Worm (Caenorhabditis elegans): ENCODE results near the gene C06A1.6.

DNA sequence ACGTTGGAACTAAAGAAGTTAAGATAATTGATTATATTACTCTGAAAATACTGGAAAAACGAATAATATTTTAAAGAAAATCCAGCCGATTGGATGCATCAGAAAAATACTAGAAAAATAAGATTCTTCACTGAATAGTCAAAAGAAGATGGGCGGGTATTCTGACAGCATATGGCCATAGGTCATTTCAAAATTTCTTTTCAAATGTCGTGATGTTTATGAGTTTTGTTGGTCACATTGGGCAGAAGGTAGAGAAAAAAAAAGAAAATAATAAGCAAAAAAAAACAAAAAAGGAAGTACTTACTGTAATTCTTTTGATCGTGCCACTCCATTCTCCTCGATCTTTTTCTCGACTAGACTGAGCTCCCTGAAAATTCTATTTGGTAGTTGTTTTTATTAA is 40.9 kb downstream of the C06A1.6 start, which contains the start of gene F59B10.5:
- no peak for TF ChIP-seq him-1 (tag; optimal IDR thresholded peaks at IDR 0.05)
- TF ChIP-seq dao-5 (tag; optimal IDR thresholded peaks at IDR 0.05), result no peak
